Fruit fly (Drosophila melanogaster): ENCODE results near the gene Pp2C1.

DNA sequence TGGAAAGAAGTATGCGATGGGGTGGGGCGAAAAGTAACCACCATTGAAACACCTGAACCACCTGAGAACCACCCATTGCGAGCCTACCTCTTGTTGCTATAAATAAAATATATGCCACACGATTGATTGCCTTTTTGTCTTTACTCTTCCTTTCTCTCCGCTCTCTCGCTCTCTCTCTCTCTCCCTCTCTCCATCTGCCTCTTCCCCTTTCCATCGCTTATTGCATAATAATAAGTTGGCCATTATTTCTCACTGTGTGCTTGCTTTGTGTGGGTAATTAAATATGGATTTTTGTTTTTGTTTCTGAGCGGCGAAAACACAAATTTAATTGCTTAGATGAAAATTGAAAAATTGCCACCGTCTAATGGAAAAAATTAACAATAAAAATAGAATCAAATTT, 7.4 kb upstream of the Pp2C1 start:
- TF ChIP-seq psq (optimal IDR thresholded peaks at IDR 0.05) (no peak), ttk (optimal IDR thresholded peaks at IDR 0.05) (no peak), Sin3A (optimal IDR thresholded peaks at IDR 0.05) (no peak), h (optimal IDR thresholded peaks at IDR 0.05) (no peak)
